Fruit fly (Drosophila melanogaster): ENCODE data around the gene Sec61alpha.

Gene Sec61alpha

DNA sequence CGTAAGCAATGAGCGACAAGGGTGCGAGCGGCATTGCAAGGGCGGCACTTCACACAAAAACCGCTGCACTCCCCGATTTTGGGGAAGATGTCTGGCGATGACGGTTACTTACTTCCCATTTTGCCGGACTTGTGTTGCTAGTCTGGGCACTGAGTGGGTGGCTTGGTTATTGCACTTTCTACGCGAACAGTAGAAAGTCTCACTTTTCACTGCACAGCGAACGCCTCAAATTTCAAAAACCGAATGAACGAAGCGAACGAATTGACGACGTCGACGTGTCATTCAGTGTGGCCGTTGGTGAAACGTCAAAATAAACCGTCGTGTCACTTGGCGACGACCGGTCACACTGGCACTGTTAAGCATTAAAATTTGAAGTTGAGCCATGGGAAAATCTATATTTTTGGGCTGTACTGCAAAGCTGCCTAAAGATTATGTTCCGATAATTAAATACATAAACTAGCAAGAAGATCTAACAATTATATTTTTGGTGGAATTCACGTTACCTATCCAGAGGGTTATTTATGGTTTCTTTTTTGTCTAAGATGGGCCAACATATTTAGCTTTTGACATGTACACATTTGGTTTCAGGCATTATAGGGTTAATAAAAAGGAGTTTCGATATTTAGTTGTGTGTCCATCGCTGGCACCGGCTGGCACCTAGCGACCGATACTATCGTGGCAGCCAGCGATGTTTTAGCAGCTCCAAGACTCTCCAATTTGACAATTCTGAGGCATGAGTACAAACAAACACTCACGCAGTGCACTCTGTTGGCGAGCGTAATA, at the start of gene Sec61alpha, which contains the start of gene Daxx:
TSS of gene Sec61alpha (minus strand) at position 364 of the 783 bp plus-strand sequence.
TSS of gene Daxx (plus strand) at position 718 of the 783 bp plus-strand sequence.
- TF ChIP-seq psq (optimal IDR thresholded peaks at IDR 0.05) (no peak), Dll (optimal IDR thresholded peaks at IDR 0.05) (no peak), pan (optimal IDR thresholded peaks at IDR 0.05) (no peak), CG8478 (optimal IDR thresholded peaks at IDR 0.05) (no peak), usp (GFP tag; optimal IDR thresholded peaks at IDR 0.05) (no peak), EcR (GFP tag; optimal IDR thresholded peaks at IDR 0.05) (no peak)

dm6 chr2L:6526996-6527395, 46.6 kb upstream of the Sec61alpha start:
- no peak for TF ChIP-seq Dll (optimal IDR thresholded peaks at IDR 0.05)
- TF ChIP-seq psq (optimal IDR thresholded peaks at IDR 0.05) = no peak
- TF ChIP-seq CG8478 (optimal IDR thresholded peaks at IDR 0.05) = no peak
- no peak for TF ChIP-seq EcR (GFP tag; optimal IDR thresholded peaks at IDR 0.05)
- TF ChIP-seq usp (GFP tag; optimal IDR thresholded peaks at IDR 0.05) = no peak
- no peak for TF ChIP-seq pan (optimal IDR thresholded peaks at IDR 0.05)

- TF ChIP-seq CG8478 (optimal IDR thresholded peaks at IDR 0.05) (no peak), pan (optimal IDR thresholded peaks at IDR 0.05) (no peak), EcR (GFP tag; optimal IDR thresholded peaks at IDR 0.05) (no peak), psq (optimal IDR thresholded peaks at IDR 0.05) (no peak), usp (GFP tag; optimal IDR thresholded peaks at IDR 0.05) (no peak), Dll (optimal IDR thresholded peaks at IDR 0.05) (no peak)
Observed at dm6 chr2L:6513948-6514347, 33.6 kb upstream of the Sec61alpha start.

- TF ChIP-seq EcR (GFP tag; optimal IDR thresholded peaks at IDR 0.05) (no peak), CG8478 (optimal IDR thresholded peaks at IDR 0.05) (no peak), usp (GFP tag; optimal IDR thresholded peaks at IDR 0.05) (no peak), Dll (optimal IDR thresholded peaks at IDR 0.05) (no peak), psq (optimal IDR thresholded peaks at IDR 0.05) (no peak), pan (optimal IDR thresholded peaks at IDR 0.05) (no peak)
Observed at dm6 chr2L:6508666-6509065, 28.3 kb upstream of the Sec61alpha start.

- TF ChIP-seq EcR (GFP tag; optimal IDR thresholded peaks at IDR 0.05) = no peak
- TF ChIP-seq pan (optimal IDR thresholded peaks at IDR 0.05) = no peak
- no peak for TF ChIP-seq psq (optimal IDR thresholded peaks at IDR 0.05)
Observed at dm6 chr2L:6503724-6504037, 23.3 kb upstream of the Sec61alpha start.

DNA sequence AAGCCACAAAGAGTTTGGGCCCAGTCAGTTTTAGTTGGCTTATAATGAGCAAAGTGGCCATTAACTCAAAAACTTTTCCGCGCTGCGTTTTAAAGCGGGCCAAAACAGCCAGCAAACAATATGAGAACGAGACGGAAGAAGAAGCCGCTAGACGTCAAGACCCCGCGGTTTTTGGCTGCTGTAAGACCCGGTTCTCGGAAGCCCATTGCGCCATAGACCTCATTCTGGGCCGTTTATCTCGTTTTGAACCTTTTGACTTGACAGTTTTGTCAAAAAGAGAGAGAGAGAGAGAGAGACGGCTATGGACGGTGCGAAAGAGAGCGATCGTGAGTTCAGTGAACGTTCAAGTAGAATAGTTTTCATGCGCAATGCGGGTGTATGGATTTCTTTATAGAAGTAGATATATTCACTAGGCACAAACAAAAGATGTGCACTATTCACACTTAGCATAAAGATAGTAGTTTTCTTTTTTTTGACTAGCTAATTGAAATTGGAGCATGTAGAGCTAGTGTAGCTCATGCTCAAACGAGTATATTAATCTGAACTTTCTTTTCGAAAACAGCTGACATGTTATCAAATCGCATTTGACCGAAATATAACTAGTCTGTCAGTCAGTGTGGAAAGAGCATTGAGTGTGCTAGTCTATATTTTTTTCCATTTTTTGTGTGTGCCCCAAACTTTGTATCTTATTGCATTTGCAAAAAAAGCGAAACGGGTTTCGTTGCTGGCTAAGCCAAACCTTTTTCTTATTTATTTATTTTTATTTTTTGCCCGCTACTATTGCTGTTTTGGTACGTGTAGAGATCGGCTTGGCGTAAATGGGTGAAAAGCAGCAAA, 22.7 kb upstream of the Sec61alpha start:
- TF ChIP-seq pan (optimal IDR thresholded peaks at IDR 0.05) = no peak
- no peak for TF ChIP-seq psq (optimal IDR thresholded peaks at IDR 0.05)
- TF ChIP-seq EcR (GFP tag; optimal IDR thresholded peaks at IDR 0.05) = no peak
- TF ChIP-seq usp (GFP tag; optimal IDR thresholded peaks at IDR 0.05) = no peak
- no peak for TF ChIP-seq Dll (optimal IDR thresholded peaks at IDR 0.05)
- no peak for TF ChIP-seq CG8478 (optimal IDR thresholded peaks at IDR 0.05)

DNA sequence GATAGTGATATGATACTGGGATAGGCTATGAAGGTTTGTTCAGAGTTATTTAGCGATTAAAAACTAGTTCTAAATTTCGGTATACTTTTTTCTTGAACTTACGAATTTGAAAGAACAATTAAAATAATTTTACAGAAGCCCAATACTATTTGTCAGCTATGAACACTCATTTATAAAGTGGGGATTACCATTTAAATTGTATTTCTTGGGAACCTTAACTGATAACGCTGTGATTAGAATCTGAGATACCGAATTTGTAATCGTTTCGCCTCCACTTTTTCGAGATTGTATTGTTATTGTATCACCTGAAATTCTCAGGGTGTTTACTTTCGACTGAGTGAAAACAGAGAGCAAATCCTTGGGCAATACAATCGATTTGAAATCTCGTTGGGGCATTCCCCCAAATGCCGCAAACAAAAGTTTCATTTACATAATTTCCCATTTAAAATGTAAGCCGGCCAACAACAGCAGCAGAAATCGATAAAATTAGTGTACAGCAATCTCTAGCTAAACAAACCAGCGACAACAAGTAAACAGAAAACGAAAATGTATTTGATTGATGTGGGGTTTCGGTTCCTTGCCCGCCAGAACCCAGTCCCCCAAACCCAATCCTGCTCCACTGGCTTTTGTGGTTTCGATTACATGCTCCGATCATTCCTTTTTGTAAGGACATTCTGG, 20.4 kb upstream of the Sec61alpha start:
- TF ChIP-seq usp (GFP tag; optimal IDR thresholded peaks at IDR 0.05) (no peak), psq (optimal IDR thresholded peaks at IDR 0.05) (no peak), pan (optimal IDR thresholded peaks at IDR 0.05) (no peak), CG8478 (optimal IDR thresholded peaks at IDR 0.05) (no peak), EcR (GFP tag; optimal IDR thresholded peaks at IDR 0.05) (no peak), Dll (optimal IDR thresholded peaks at IDR 0.05) (no peak)

DNA sequence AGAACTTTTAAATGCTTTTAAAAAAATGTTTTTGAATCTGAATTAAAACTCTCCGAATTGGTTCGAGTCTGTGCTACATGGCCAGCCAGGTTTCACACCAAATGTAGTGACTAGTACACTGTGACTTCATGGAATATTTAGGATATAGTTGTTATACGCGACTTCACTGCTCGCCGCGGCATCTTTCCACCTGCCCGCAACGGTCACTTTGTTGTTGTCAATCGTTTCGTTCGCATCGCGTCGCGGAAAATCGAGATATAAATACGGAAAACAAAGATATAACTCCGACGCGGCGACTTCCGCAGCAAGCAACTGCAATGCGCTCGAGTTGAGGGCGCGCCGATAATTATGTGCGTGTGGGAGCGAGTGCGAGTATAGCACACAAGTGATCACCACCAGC, 18.1 kb upstream of the Sec61alpha start, which contains the start of gene CG31637:
TSS of gene CG31637 (plus strand) at position 200 of the 400 bp plus-strand sequence.
- TF ChIP-seq pan (optimal IDR thresholded peaks at IDR 0.05) = no peak
- TF ChIP-seq CG8478 (optimal IDR thresholded peaks at IDR 0.05) = no peak
- TF ChIP-seq EcR (GFP tag; optimal IDR thresholded peaks at IDR 0.05) = no peak
- no peak for TF ChIP-seq usp (GFP tag; optimal IDR thresholded peaks at IDR 0.05)
- no peak for TF ChIP-seq Dll (optimal IDR thresholded peaks at IDR 0.05)
- TF ChIP-seq psq (optimal IDR thresholded peaks at IDR 0.05) = no peak

- TF ChIP-seq pan (optimal IDR thresholded peaks at IDR 0.05) (no peak), psq (optimal IDR thresholded peaks at IDR 0.05) (no peak), EcR (GFP tag; optimal IDR thresholded peaks at IDR 0.05) (no peak), Dll (optimal IDR thresholded peaks at IDR 0.05) (no peak)
Observed at dm6 chr2L:6496753-6497152, 16.4 kb upstream of the Sec61alpha start, which contains the start of gene CG9550. Gene CG9550 (plus strand): TSS chr2L:6497053.

DNA sequence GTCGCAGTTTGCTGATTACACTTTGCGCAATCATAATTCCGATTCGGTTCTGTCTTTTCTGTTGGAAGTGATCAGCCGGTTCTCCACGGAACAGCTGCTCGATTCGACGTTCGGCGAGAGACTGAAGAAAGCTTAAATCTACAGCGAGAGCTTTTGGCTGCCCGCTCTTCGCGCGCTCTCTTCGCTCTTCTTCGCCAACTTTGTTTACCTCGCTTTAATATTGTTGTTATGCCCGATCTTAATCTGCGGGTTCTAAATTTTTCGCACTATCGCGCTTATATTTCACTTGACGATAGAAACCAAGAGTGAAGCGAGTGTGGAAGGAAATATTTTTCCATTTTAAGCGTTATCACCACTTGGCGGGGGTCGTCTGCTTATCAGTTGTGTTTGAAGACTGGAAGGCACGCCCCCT, 14.0 kb upstream of the Sec61alpha start, which contains the start of gene CG9547:
TSS of gene CG9547 (minus strand) at position 128 of the 412 bp plus-strand sequence.
- TF ChIP-seq EcR (GFP tag; optimal IDR thresholded peaks at IDR 0.05) (no peak), CG8478 (optimal IDR thresholded peaks at IDR 0.05) (no peak), pan (optimal IDR thresholded peaks at IDR 0.05) (no peak), Dll (optimal IDR thresholded peaks at IDR 0.05) (no peak), psq (optimal IDR thresholded peaks at IDR 0.05) (no peak), usp (GFP tag; optimal IDR thresholded peaks at IDR 0.05) (no peak)

dm6 chr2L:6490783-6491249, 10.4 kb upstream of the Sec61alpha start, which contains the start of the genes Phf5a and CG31638:
Gene Phf5a (minus strand): TSS chr2L:6490843.
Gene CG31638 (plus strand): TSS chr2L:6491061.
- TF ChIP-seq pan (optimal IDR thresholded peaks at IDR 0.05) (no peak), CG8478 (optimal IDR thresholded peaks at IDR 0.05) (no peak), Dll (optimal IDR thresholded peaks at IDR 0.05) (no peak), usp (GFP tag; optimal IDR thresholded peaks at IDR 0.05) (no peak), psq (optimal IDR thresholded peaks at IDR 0.05) (no peak), EcR (GFP tag; optimal IDR thresholded peaks at IDR 0.05) (no peak)

Measured in whole organism.